Fruit fly (Drosophila melanogaster): ENCODE results near the gene Tgi.

Tgi gene

DNA sequence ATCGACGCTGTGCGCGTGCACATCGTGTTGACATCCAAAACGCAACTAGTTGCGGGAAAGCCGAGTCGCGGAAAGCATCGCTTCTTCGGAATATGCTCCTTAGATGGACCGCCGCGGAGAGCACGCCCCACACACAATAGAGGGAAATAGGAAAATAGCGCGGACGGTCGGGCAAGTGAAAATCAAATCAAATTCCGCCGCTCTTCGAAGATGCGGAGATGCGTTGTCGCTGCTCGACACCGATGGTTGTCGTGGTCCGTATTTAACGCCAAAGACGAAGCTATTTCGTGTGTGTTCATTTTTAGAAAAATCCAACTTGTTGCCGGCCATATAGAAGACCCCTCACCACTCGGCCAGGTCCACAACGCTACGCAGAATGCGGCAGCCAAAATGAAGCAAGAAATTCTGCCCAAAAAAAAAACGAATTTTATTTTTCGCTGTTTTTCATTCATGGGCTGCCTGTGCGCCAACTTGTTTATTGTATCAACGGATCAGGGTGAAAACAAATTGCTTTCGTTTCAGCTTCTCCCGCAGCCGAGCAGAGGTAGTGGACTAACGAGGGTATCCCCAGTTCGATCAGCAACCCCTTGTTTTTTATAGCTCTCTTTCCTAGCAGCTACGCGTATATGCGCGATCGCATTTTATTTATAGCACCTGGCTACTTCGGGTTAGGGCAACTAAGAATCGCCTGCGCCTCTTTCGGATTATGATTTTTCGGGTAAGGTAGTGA lies 33.1 kb downstream of the Tgi start, which contains the start of gene CG10710:
TSS of gene CG10710 (minus strand) at position 51 of the 730 bp plus-strand sequence.
- no peak for TF ChIP-seq tai (GFP tag; optimal IDR thresholded peaks at IDR 0.05)
- TF ChIP-seq Hr83 (GFP tag; optimal IDR thresholded peaks at IDR 0.05; ENCODE audit: poor library complexity, severe bottlenecking): no peak
- no peak for TF ChIP-seq Mio (GFP tag; optimal IDR thresholded peaks at IDR 0.05)
- TF ChIP-seq CG9705 (GFP tag; optimal IDR thresholded peaks at IDR 0.05): no peak
- no peak for TF ChIP-seq Hnf4 (GFP tag; optimal IDR thresholded peaks at IDR 0.05)
- TF ChIP-seq Abd-B (GFP tag; optimal IDR thresholded peaks at IDR 0.05): no peak
- no peak for TF ChIP-seq br (GFP tag; optimal IDR thresholded peaks at IDR 0.05)

Data from whole organism, wandering third instar larva.